Worm (Caenorhabditis elegans): Measurements from ENCODE around the gene F59A6.3.

F59A6.3 gene

ce11 chrII:4993530-4994192, 14.5 kb upstream of the F59A6.3 start, which contains the start of the genes eif-1 and vps-24 (continued):
- peak; percentile 65 for TF ChIP-seq rnt-1 (tag; optimal IDR thresholded peaks at IDR 0.05)
- TF ChIP-seq tlp-1 (tag; optimal IDR thresholded peaks at IDR 0.05): no peak
- TF ChIP-seq fkh-8 (tag; optimal IDR thresholded peaks at IDR 0.05): peak; percentile 16
- no peak for TF ChIP-seq efl-3 (GFP tag; optimal IDR thresholded peaks at IDR 0.05)

- TF ChIP-seq blmp-1 (tag; optimal IDR thresholded peaks at IDR 0.05) (peak; percentile 28), snu-23 (GFP tag; optimal IDR thresholded peaks at IDR 0.05) (peak; percentile 11), skn-1 (tag; optimal IDR thresholded peaks at IDR 0.05) (peak; percentile 19), elt-3 (tag; optimal IDR thresholded peaks at IDR 0.05) (no peak), ets-5 (GFP tag; IDR thresholded peaks at IDR 0.05) (no peak), nhr-71 (tag; optimal IDR thresholded peaks at IDR 0.05) (peak; percentile 25), nhr-28 (tag; optimal IDR thresholded peaks at IDR 0.05) (no peak), lin-14 (GFP tag; optimal IDR thresholded peaks at IDR 0.05) (peak; percentile 67), rnt-1 (tag; optimal IDR thresholded peaks at IDR 0.05) (peak; percentile 18), efl-1 (optimal IDR thresholded peaks at IDR 0.05) (no peak), efl-1 (GFP tag; optimal IDR thresholded peaks at IDR 0.05 in 1 of 2) (peak; percentile 9 to 93), nhr-20 (tag; optimal IDR thresholded peaks at IDR 0.05) (no peak), aly-2 (tag; optimal IDR thresholded peaks at IDR 0.05) (no peak), ceh-90 (tag; optimal IDR thresholded peaks at IDR 0.05) (no peak), hlh-4 (tag; optimal IDR thresholded peaks at IDR 0.05) (no peak), hlh-17 (GFP tag; optimal IDR thresholded peaks at IDR 0.05; ENCODE audit: borderline replicate concordance) (no peak), Y116A8C.19 (tag; optimal IDR thresholded peaks at IDR 0.05; ENCODE audit: borderline replicate concordance) (no peak), dsc-1 (tag; optimal IDR thresholded peaks at IDR 0.05) (no peak), aha-1 (tag; optimal IDR thresholded peaks at IDR 0.05) (no peak), unc-62 (GFP tag; optimal IDR thresholded peaks at IDR 0.05) (no peak), ztf-11 (tag; optimal IDR thresholded peaks at IDR 0.05) (no peak), ceh-82 (tag; optimal IDR thresholded peaks at IDR 0.05) (no peak), mep-1 (tag; optimal IDR thresholded peaks at IDR 0.05) (peak; percentile 47), nhr-47 (tag; optimal IDR thresholded peaks at IDR 0.05) (no peak), alr-1 (tag; optimal IDR thresholded peaks at IDR 0.05; ENCODE audit: borderline replicate concordance) (no peak), mef-2 (tag; optimal IDR thresholded peaks at IDR 0.05) (no peak), nhr-85 (tag) (peak; percentile 74), ces-1 (GFP tag; optimal IDR thresholded peaks at IDR 0.05) (no peak), dpl-1 (GFP tag; optimal IDR thresholded peaks at IDR 0.05) (peak in 2 of 3 experiments; percentile 28 to 30)
Measured at ce11 chrII:4994939-4995338, 13.2 kb upstream of the F59A6.3 start, which contains the start of gene rnh-1.0. rnh-1.0 (plus strand) TSS chrII:4995327.

ce11 chrII:4998657-4999056, 9.5 kb upstream of the F59A6.3 start, which contains the start of gene F59A6.11:
F59A6.11 (minus strand) TSS chrII:4998757.
- no peak for TF ChIP-seq zip-4 (GFP tag; optimal IDR thresholded peaks at IDR 0.05)
- no peak for TF ChIP-seq efl-1 (optimal IDR thresholded peaks at IDR 0.05)
- peak in 1 of 2 experiments; percentile 72 for TF ChIP-seq efl-1 (GFP tag; optimal IDR thresholded peaks at IDR 0.05 in 1 of 2)

ce11 chrII:4999122-4999521, 9.0 kb upstream of the F59A6.3 start, which contains the start of gene citk-2:
citk-2 (plus strand) TSS chrII:4999520.
- TF ChIP-seq nhr-12 (tag; optimal IDR thresholded peaks at IDR 0.05) (no peak), hlh-17 (GFP tag; optimal IDR thresholded peaks at IDR 0.05; ENCODE audit: borderline replicate concordance) (no peak), tlp-1 (tag; optimal IDR thresholded peaks at IDR 0.05) (no peak), nhr-20 (tag; optimal IDR thresholded peaks at IDR 0.05) (peak; percentile 95), ceh-88 (GFP tag; IDR thresholded peaks at IDR 0.05) (peak; percentile 63), pqm-1 (tag; optimal IDR thresholded peaks at IDR 0.05) (no peak), tbx-2 (tag; optimal IDR thresholded peaks at IDR 0.05) (peak; percentile 94), sup-37 (GFP tag; optimal IDR thresholded peaks at IDR 0.05) (peak; percentile 52), ceh-63 (GFP tag; optimal IDR thresholded peaks at IDR 0.05) (no peak), ceh-90 (tag; optimal IDR thresholded peaks at IDR 0.05) (peak; percentile 60), ces-1 (GFP tag; optimal IDR thresholded peaks at IDR 0.05) (no peak), alr-1 (tag; optimal IDR thresholded peaks at IDR 0.05; ENCODE audit: borderline replicate concordance) (no peak), ama-1 (optimal IDR thresholded peaks at IDR 0.05) (no peak), nhr-85 (tag) (peak; percentile 95), nhr-90 (tag; optimal IDR thresholded peaks at IDR 0.05; ENCODE audit: poor library complexity) (peak; percentile 93), swsn-7 (tag; optimal IDR thresholded peaks at IDR 0.05) (peak; percentile 95), rnt-1 (tag; optimal IDR thresholded peaks at IDR 0.05) (peak; percentile 97), sox-4 (tag; optimal IDR thresholded peaks at IDR 0.05) (no peak), mef-2 (tag; optimal IDR thresholded peaks at IDR 0.05) (no peak), lin-39 (tag; optimal IDR thresholded peaks at IDR 0.05) (peak; percentile 90), xbp-1 (tag; optimal IDR thresholded peaks at IDR 0.05) (peak; percentile 94), zip-4 (GFP tag; optimal IDR thresholded peaks at IDR 0.05) (peak; percentile 73), ets-5 (GFP tag; IDR thresholded peaks at IDR 0.05) (no peak), isw-1 (GFP tag; IDR thresholded peaks at IDR 0.05) (peak; percentile 90)

Data from whole organism, L1 larva.